Fruit fly (Drosophila melanogaster): ENCODE data around the gene CG10958.
A peak's percentile ranks its signal among the peaks of the same experiment; 100 is the strongest.

Gene CG10958

DNA sequence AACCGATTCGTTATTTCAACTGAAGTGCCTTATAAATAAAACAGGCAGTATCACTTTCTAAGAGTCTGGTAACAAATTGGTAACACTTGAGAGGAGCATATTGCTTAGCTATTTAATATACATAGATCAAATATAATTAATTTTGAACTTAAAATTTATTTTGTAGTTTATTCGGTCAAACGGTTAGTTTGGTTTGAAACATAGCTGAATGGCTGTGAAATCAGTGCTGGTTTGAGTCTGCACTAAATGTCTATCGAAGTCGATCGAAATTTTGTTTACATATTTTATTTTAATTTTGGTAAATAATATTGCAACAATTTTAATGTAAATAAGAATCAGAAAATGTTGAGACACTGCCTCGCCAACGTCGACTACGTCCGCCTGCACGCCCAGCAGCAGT, 16.5 kb downstream of the CG10958 start, which contains the start of gene CG10959 (continued):
- no peak for TF ChIP-seq nom (GFP tag; optimal IDR thresholded peaks at IDR 0.05)
- no peak for TF ChIP-seq eyg (GFP tag; optimal IDR thresholded peaks at IDR 0.05)
- TF ChIP-seq Myb (GFP tag; optimal IDR thresholded peaks at IDR 0.05), result peak; percentile 3
- no peak for TF ChIP-seq ttk (GFP tag; IDR thresholded peaks at IDR 0.05)
- no peak for TF ChIP-seq Ets97D (GFP tag; optimal IDR thresholded peaks at IDR 0.05)
- no peak for TF ChIP-seq gsb (GFP tag; IDR thresholded peaks at IDR 0.05)
- TF ChIP-seq sd (tag; optimal IDR thresholded peaks at IDR 0.05), result no peak
- no peak for TF ChIP-seq CG14667 (GFP tag; IDR thresholded peaks at IDR 0.05)
- TF ChIP-seq vfl (GFP tag; optimal IDR thresholded peaks at IDR 0.05), result no peak
- TF ChIP-seq CG11085 (GFP tag; IDR thresholded peaks at IDR 0.05), result no peak
- peak; percentile 70 for TF ChIP-seq E2f2 (GFP tag; IDR thresholded peaks at IDR 0.05)
- no peak for TF ChIP-seq CG2875 (GFP tag; optimal IDR thresholded peaks at IDR 0.05)
- TF ChIP-seq CG4707 (GFP tag; optimal IDR thresholded peaks at IDR 0.05), result no peak
- no peak for TF ChIP-seq CG34422 (GFP tag; IDR thresholded peaks at IDR 0.05)
- no peak for TF ChIP-seq nerfin-2 (GFP tag; IDR thresholded peaks at IDR 0.05; ENCODE audit: partially characterized antibody)
- TF ChIP-seq CG17612 (GFP tag; IDR thresholded peaks at IDR 0.05), result no peak
- no peak for TF ChIP-seq CG12659 (GFP tag; optimal IDR thresholded peaks at IDR 0.05)
- no peak for TF ChIP-seq bcd (GFP tag; optimal IDR thresholded peaks at IDR 0.05)
- TF ChIP-seq CrebB (tag; optimal IDR thresholded peaks at IDR 0.05), result no peak
- no peak for TF ChIP-seq otp (GFP tag; IDR thresholded peaks at IDR 0.05)
- no peak for TF ChIP-seq Spps (tag; optimal IDR thresholded peaks at IDR 0.05)
- no peak for TF ChIP-seq CG6272 (GFP tag; IDR thresholded peaks at IDR 0.05)
- no peak for TF ChIP-seq CG30403 (GFP tag; optimal IDR thresholded peaks at IDR 0.05)
- TF ChIP-seq amos (GFP tag; IDR thresholded peaks at IDR 0.05; ENCODE audit: partially characterized antibody), result peak; percentile 32; the same call in 1 of the 2 replicates
- TF ChIP-seq CG8388 (GFP tag; optimal IDR thresholded peaks at IDR 0.05), result no peak
- no peak for TF ChIP-seq mam (GFP tag; optimal IDR thresholded peaks at IDR 0.05)
- TF ChIP-seq CG14860 (GFP tag; IDR thresholded peaks at IDR 0.05; ENCODE audit: partially characterized antibody), result no peak
- TF ChIP-seq pb (GFP tag; optimal IDR thresholded peaks at IDR 0.05), result no peak
- TF ChIP-seq CG2199 (GFP tag; IDR thresholded peaks at IDR 0.05), result no peak
- TF ChIP-seq cg (GFP tag; optimal IDR thresholded peaks at IDR 0.05), result no peak
- no peak for TF ChIP-seq CG17912 (GFP tag; optimal IDR thresholded peaks at IDR 0.05)
- no peak for TF ChIP-seq chn (GFP tag; optimal IDR thresholded peaks at IDR 0.05)
- TF ChIP-seq HLH4C (GFP tag; IDR thresholded peaks at IDR 0.05; ENCODE audit: partially characterized antibody), result 0 out of 3 replicates have a peak, but pooled peaks have one; percentile 34
- no peak for TF ChIP-seq CG2889 (GFP tag; IDR thresholded peaks at IDR 0.05)
- no peak for TF ChIP-seq Taf1 (GFP tag; IDR thresholded peaks at IDR 0.05)
- no peak for TF ChIP-seq Dip3 (GFP tag; optimal IDR thresholded peaks at IDR 0.05)
- TF ChIP-seq crol (GFP tag; IDR thresholded peaks at IDR 0.05), result no peak
- TF ChIP-seq pita (GFP tag; optimal IDR thresholded peaks at IDR 0.05), result peak; percentile 51
- no peak for TF ChIP-seq salm (tag; optimal IDR thresholded peaks at IDR 0.05)
- peak; percentile 55 for TF ChIP-seq Dp (GFP tag; optimal IDR thresholded peaks at IDR 0.05)
- TF ChIP-seq CG18011 (GFP tag; optimal IDR thresholded peaks at IDR 0.05), result peak; percentile 23
- TF ChIP-seq klu (GFP tag; IDR thresholded peaks at IDR 0.05), result no peak
- TF ChIP-seq tna (GFP tag; IDR thresholded peaks at IDR 0.05; ENCODE audit: partially characterized antibody), result no peak
- TF ChIP-seq CG14710 (tag; optimal IDR thresholded peaks at IDR 0.05), result peak; percentile 33
- TF ChIP-seq jing (GFP tag; optimal IDR thresholded peaks at IDR 0.05), result no peak
- TF ChIP-seq Gug (GFP tag; IDR thresholded peaks at IDR 0.05), result no peak
- TF ChIP-seq CG1233 (GFP tag; optimal IDR thresholded peaks at IDR 0.05), result no peak
- TF ChIP-seq trem (tag; optimal IDR thresholded peaks at IDR 0.05), result peak; percentile 30
- no peak for TF ChIP-seq org-1 (GFP tag; optimal IDR thresholded peaks at IDR 0.05)
- no peak for TF ChIP-seq yki (optimal IDR thresholded peaks at IDR 0.05)
- TF ChIP-seq BEAF-32 (GFP tag; optimal IDR thresholded peaks at IDR 0.05), result peak; percentile 23
- TF ChIP-seq CoRest (tag; optimal IDR thresholded peaks at IDR 0.05), result no peak

All from whole organism, embryonic.